Fruit fly (Drosophila melanogaster) whole organism: Measurements from ENCODE around the gene CG33648.

Experiments
- CG8478 ChIP-seq: fragments of >200 bp; optimal IDR thresholded peaks from 2 replicates; lab custom pipeline; 2018; ENCODE audit warnings: inconsistent platforms
- Dll ChIP-seq: fragments of >200 bp; optimal IDR thresholded peaks from 2 replicates; lab custom pipeline; 2017
- EcR ChIP-seq, 2 experiments: fragments of >200 bp; optimal IDR thresholded peaks; 2 replicates each; lab custom pipeline; 2017; ENCODE audit warnings: missing biosample characterization in 2 of 2, missing genetic modification characterization in 2 of 2, missing genetic modification reagents in 2 of 2
- pan ChIP-seq: fragments of >200 bp; optimal IDR thresholded peaks from 2 replicates; lab custom pipeline; 2017
- psq ChIP-seq: fragments of >200 bp; optimal IDR thresholded peaks from 2 replicates; lab custom pipeline; 2017
- usp ChIP-seq: fragments of >200 bp; optimal IDR thresholded peaks from 2 replicates; lab custom pipeline; 2017; ENCODE audit warnings: missing biosample characterization, missing genetic modification characterization, mixed read lengths

Gene CG33648

DNA sequence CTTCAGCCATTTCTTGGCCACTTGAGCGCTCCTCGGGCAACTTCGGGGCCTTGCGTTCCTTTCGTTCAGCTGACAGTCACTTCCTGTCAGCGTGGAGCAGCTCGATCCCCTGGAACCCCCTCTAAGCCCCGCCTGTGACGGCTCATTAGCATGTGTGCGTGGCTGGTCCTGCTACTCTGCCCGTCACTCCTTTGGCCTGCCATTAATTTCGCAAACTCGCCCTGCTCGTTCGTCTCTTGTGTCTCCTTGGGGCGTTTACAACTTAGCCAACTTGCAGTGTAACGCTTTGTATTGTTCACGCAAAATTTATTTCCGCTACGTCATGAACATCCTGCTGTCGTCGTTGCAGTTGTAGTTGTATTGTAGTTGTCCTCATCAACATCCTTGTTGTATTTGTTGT is 13.6 kb upstream of the CG33648 start:
- TF ChIP-seq pan (lab: Kevin White, UChicago) (no peak), EcR (GFP tag; optimal IDR thresholded peaks at IDR 0.05; lab: Kevin White, UChicago) (no peak), Dll (lab: Kevin White, UChicago) (no peak), psq (lab: Kevin White, UChicago) (no peak), CG8478 (no peak), usp (GFP tag; lab: Kevin White, UChicago) (no peak)

- TF ChIP-seq pan (lab: Kevin White, UChicago), result no peak
- TF ChIP-seq EcR (GFP tag; optimal IDR thresholded peaks at IDR 0.05; lab: Kevin White, UChicago), result no peak
- no peak for TF ChIP-seq CG8478
- TF ChIP-seq psq (lab: Kevin White, UChicago), result no peak
- TF ChIP-seq usp (GFP tag; lab: Kevin White, UChicago), result no peak
- TF ChIP-seq Dll (lab: Kevin White, UChicago), result no peak
These were observed 12.9 kb upstream of the CG33648 start for dm6 chr2L:14511248-14511647.

dm6 chr2L:14511872-14512271 is 12.2 kb upstream of the CG33648 start:
- TF ChIP-seq psq (lab: Kevin White, UChicago), result no peak
- TF ChIP-seq EcR (GFP tag; optimal IDR thresholded peaks at IDR 0.05; lab: Kevin White, UChicago), result no peak
- no peak for TF ChIP-seq Dll (lab: Kevin White, UChicago)
- TF ChIP-seq CG8478, result no peak
- TF ChIP-seq usp (GFP tag; lab: Kevin White, UChicago), result no peak
- no peak for TF ChIP-seq pan (lab: Kevin White, UChicago)

- no peak for TF ChIP-seq Dll (lab: Kevin White, UChicago)
- TF ChIP-seq EcR (GFP tag; optimal IDR thresholded peaks at IDR 0.05; lab: Kevin White, UChicago), result no peak
- no peak for TF ChIP-seq CG8478
- no peak for TF ChIP-seq usp (GFP tag; lab: Kevin White, UChicago)
- TF ChIP-seq psq (lab: Kevin White, UChicago), result no peak
- no peak for TF ChIP-seq pan (lab: Kevin White, UChicago)
These were observed 11.2 kb upstream of the CG33648 start for dm6 chr2L:14512811-14513389.

dm6 chr2L:14515222-14516044 is 8.7 kb upstream of the CG33648 start:
- TF ChIP-seq usp (GFP tag; lab: Kevin White, UChicago) (no peak), psq (lab: Kevin White, UChicago) (no peak), pan (lab: Kevin White, UChicago) (no peak), EcR (GFP tag; optimal IDR thresholded peaks at IDR 0.05; lab: Kevin White, UChicago) (no peak), Dll (lab: Kevin White, UChicago) (no peak), CG8478 (no peak)

- TF ChIP-seq pan (lab: Kevin White, UChicago) (no peak), Dll (lab: Kevin White, UChicago) (no peak), psq (lab: Kevin White, UChicago) (no peak), EcR (GFP tag; optimal IDR thresholded peaks at IDR 0.05; lab: Kevin White, UChicago) (no peak), CG8478 (no peak), usp (GFP tag; lab: Kevin White, UChicago) (no peak)
These were observed 7.8 kb upstream of the CG33648 start for dm6 chr2L:14516360-14516759.

dm6 chr2L:14517335-14517734 is 6.8 kb upstream of the CG33648 start:
- TF ChIP-seq CG8478, result no peak
- no peak for TF ChIP-seq Dll (lab: Kevin White, UChicago)
- no peak for TF ChIP-seq pan (lab: Kevin White, UChicago)
- no peak for TF ChIP-seq psq (lab: Kevin White, UChicago)
- TF ChIP-seq EcR (GFP tag; optimal IDR thresholded peaks at IDR 0.05; lab: Kevin White, UChicago), result no peak
- no peak for TF ChIP-seq usp (GFP tag; lab: Kevin White, UChicago)

DNA sequence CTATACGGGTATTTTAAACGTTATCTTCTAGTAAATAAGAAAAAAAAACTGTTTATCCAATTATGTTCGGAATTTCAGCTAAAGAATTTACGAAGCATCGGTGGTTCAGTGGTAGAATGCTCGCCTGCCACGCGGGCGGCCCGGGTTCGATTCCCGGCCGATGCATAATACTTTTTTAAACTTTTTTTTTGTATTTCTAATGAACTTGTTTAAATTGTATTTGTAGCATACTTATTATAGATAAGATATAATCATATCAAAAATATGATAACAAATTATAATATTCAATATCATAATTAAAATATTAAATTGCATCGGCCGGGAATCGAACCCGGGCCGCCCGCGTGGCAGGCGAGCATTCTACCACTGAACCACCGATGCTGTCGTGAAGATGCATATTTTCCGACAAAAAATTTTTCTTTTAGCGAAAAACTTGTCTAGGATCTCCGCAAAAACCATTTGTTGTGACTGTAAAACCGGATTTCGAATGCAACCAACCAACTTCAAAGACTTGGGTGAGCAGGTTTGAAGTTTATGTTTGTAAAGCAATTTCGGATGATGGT is 6.0 kb upstream of the CG33648 start:
- TF ChIP-seq pan (lab: Kevin White, UChicago) (no peak), usp (GFP tag; lab: Kevin White, UChicago) (no peak), Dll (lab: Kevin White, UChicago) (no peak), CG8478 (no peak), psq (lab: Kevin White, UChicago) (no peak), EcR (GFP tag; optimal IDR thresholded peaks at IDR 0.05; lab: Kevin White, UChicago) (no peak)

DNA sequence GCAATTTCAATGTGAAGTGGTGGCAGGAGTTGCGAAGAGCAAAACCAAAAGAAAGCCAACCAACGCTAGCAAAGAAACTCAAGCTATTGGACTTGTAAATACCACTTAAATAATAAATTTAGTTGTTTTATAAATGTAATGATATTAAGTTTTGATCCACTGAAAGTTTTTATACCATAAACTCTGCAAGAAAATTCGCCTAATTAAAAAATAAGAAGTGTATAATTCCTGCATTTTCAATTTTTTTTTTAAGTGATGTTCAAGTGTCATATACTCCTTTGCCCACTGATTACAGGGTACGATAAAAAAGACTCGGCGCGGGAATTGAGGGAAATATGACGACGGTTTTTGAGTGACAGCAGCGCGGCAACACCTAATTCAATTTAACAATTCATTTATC is 4.9 kb upstream of the CG33648 start:
- TF ChIP-seq Dll (lab: Kevin White, UChicago), result no peak
- TF ChIP-seq usp (GFP tag; lab: Kevin White, UChicago), result no peak
- no peak for TF ChIP-seq EcR (GFP tag; optimal IDR thresholded peaks at IDR 0.05; lab: Kevin White, UChicago)
- TF ChIP-seq pan (lab: Kevin White, UChicago), result no peak
- TF ChIP-seq CG8478, result no peak
- no peak for TF ChIP-seq psq (lab: Kevin White, UChicago)

- TF ChIP-seq EcR (GFP tag; optimal IDR thresholded peaks at IDR 0.05; lab: Kevin White, UChicago) (no peak), usp (GFP tag; lab: Kevin White, UChicago) (no peak), Dll (lab: Kevin White, UChicago) (no peak), psq (lab: Kevin White, UChicago) (no peak), pan (lab: Kevin White, UChicago) (no peak), CG8478 (no peak)
These were observed 3.6 kb upstream of the CG33648 start for dm6 chr2L:14520504-14520903.

dm6 chr2L:14521472-14521871 is 2.6 kb upstream of the CG33648 start:
- TF ChIP-seq psq (lab: Kevin White, UChicago) (no peak), usp (GFP tag; lab: Kevin White, UChicago) (no peak), pan (lab: Kevin White, UChicago) (no peak), CG8478 (no peak), Dll (lab: Kevin White, UChicago) (no peak), EcR (GFP tag; optimal IDR thresholded peaks at IDR 0.05; lab: Kevin White, UChicago) (no peak)
